Worm (Caenorhabditis elegans) whole organism, midembryonic: ENCODE measurements around the gene H38K22.7.

Source experiments
- flt-1 ChIP-seq: fragments of 200-800 bp; sonication (Bioruptor generic); IDR thresholded peaks from 2 replicates; pipeline ENCODE4 v1.3.6; 2022; ENCODE audit warnings: missing genetic modification characterization, missing compliant biosample characterization
- ref-1 ChIP-seq: fragments of 200-800 bp; sonication (Bioruptor generic); conservative IDR thresholded peaks from 2 replicates; pipeline ENCODE4 v1.3.6; 2022; ENCODE audit warnings: missing genetic modification reagents, missing genetic modification characterization, missing compliant biosample characterization
- ztf-29 ChIP-seq: fragments of 200-800 bp; sonication (Bioruptor generic); IDR thresholded peaks from 2 replicates; pipeline ENCODE4 v1.3.6; 2022; ENCODE audit warnings: missing genetic modification reagents, missing genetic modification characterization, missing compliant biosample characterization

DNA sequence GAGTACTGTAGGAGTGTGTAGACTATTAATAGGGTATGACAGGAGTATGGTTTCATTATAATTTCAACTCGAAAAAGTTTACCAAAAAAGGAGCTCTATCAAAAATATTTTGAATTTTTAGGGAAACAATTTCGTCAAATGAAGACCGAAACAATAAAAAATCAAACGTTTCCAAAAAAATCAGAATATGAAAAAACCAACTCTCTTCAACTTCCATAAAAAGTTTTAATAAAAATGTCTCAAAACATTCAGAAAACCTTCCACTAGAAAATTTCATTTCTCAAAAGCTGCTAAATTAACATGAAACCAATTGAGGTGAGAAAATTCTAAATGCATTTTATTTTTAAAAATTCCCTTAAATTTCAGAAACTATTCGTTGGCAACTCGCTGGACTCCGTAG, 49.1 kb downstream of the H38K22.7 start, which contains the start of gene ckb-3:
- TF ChIP-seq flt-1 (GFP tag; lab: Robert Waterston, UW) (no peak), ref-1 (GFP tag; lab: Robert Waterston, UW) (no peak), ztf-29 (GFP tag; lab: Robert Waterston, UW) (no peak)
